Worm (Caenorhabditis elegans) whole organism, young adult: Measurements from ENCODE around the gene laat-1.

Source experiments
- ekl-4 ChIP-seq: fragments of 200-800 bp; sonication (Bioruptor generic); IDR thresholded peaks from 2 replicates; pipeline ENCODE4 v1.3.6; 2022; ENCODE audit warnings: missing genetic modification reagents, missing genetic modification characterization, missing compliant biosample characterization
- fkh-3 ChIP-seq: sonication (generic microtip); optimal IDR thresholded peaks from 2 replicates; lab custom pipeline; 2016; ENCODE audit warnings: mild to moderate bottlenecking, missing genetic modification characterization, missing compliant biosample characterization
- nfya-1 ChIP-seq: sonication (generic microtip); optimal IDR thresholded peaks from 2 replicates; lab custom pipeline; 2017; ENCODE audit warnings: antibody characterized with exemption, missing compliant biosample characterization, missing genetic modification characterization, borderline replicate concordance; ENCODE audit not compliant: insufficient read depth
- snpc-1.3 ChIP-seq: sonication (generic microtip); optimal IDR thresholded peaks from 2 replicates; lab custom pipeline; 2017; ENCODE audit warnings: missing genetic modification characterization, mild to moderate bottlenecking, missing compliant biosample characterization, antibody characterized with exemption, moderate library complexity, missing genotype, missing genetic modification reagents; ENCODE audit not compliant: insufficient read depth
- ztf-18 ChIP-seq: sonication (generic microtip); optimal IDR thresholded peaks from 2 replicates; lab custom pipeline; 2016; ENCODE audit warnings: missing genotype, mild to moderate bottlenecking, missing genetic modification characterization, missing compliant biosample characterization

- TF ChIP-seq snpc-1.3 (tag; lab: Kevin White, UChicago) (no peak), fkh-3 (no peak), nfya-1 (no peak), ztf-18 (tag; lab: Kevin White, UChicago) (no peak), ekl-4 (no peak)
These were observed 48.8 kb upstream of the laat-1 start, which contains the start of gene misc-1 for ce11 chrII:286551-286724.
